Worm (Caenorhabditis elegans) whole organism, young adult: ENCODE data around the gene ttbk-5.

ENCODE experiments used
- B0019.2 ChIP-seq: fragments of 200-800 bp; sonication (Bioruptor generic); conservative IDR thresholded peaks from 2 replicates; pipeline ENCODE4 v1.3.6; 2022; ENCODE audit warnings: missing genetic modification reagents, missing genetic modification characterization, missing compliant biosample characterization
- C17E4.6 ChIP-seq: fragments of 200-800 bp; sonication (Bioruptor generic); IDR thresholded peaks from 2 replicates; pipeline ENCODE4 v1.3.6; 2022; ENCODE audit warnings: missing genetic modification reagents, missing genetic modification characterization, missing compliant biosample characterization
- F22D6.2 ChIP-seq: sonication (generic microtip); optimal IDR thresholded peaks from 2 replicates; lab custom pipeline; 2016; ENCODE audit warnings: mild to moderate bottlenecking, missing genetic modification characterization, missing compliant biosample characterization
- F23B12.7 ChIP-seq: sonication (generic microtip); optimal IDR thresholded peaks from 2 replicates; lab custom pipeline; 2017; ENCODE audit warnings: missing genetic modification characterization, mild to moderate bottlenecking, missing compliant biosample characterization, antibody characterized with exemption, moderate library complexity; ENCODE audit not compliant: insufficient read depth
- F49E8.2 ChIP-seq: sonication (generic microtip); optimal IDR thresholded peaks from 3 replicates; lab custom pipeline; 2017; ENCODE audit warnings: missing genetic modification characterization, mild to moderate bottlenecking, missing compliant biosample characterization, antibody characterized with exemption, moderate library complexity; ENCODE audit not compliant: insufficient read depth
- K11D2.4 ChIP-seq: fragments of 200-800 bp; sonication (Bioruptor generic); IDR thresholded peaks from 2 replicates; pipeline ENCODE4 v1.3.6; 2022; ENCODE audit warnings: missing genetic modification reagents, missing genetic modification characterization, missing compliant biosample characterization
- T26A5.8 ChIP-seq: sonication (generic microtip); optimal IDR thresholded peaks from 2 replicates; lab custom pipeline; 2016; ENCODE audit warnings: missing genetic modification characterization, missing compliant biosample characterization
- Y53F4B.3 ChIP-seq: fragments of 200-800 bp; sonication (Bioruptor generic); IDR thresholded peaks from 2 replicates; pipeline ENCODE4 v1.3.6; 2022; ENCODE audit warnings: missing genetic modification reagents, missing genetic modification characterization, missing compliant biosample characterization
- Y67H2A.10 ChIP-seq: fragments of 200-800 bp; sonication (Bioruptor generic); conservative IDR thresholded peaks from 2 replicates; pipeline ENCODE4 v1.3.6; 2022; ENCODE audit warnings: missing genetic modification reagents, missing genetic modification characterization, missing compliant biosample characterization
- Y79H2A.3 ChIP-seq: fragments of 200-800 bp; sonication (Bioruptor generic); conservative IDR thresholded peaks from 2 replicates; pipeline ENCODE4 v1.3.6; 2022; ENCODE audit warnings: missing genetic modification reagents, missing genetic modification characterization, missing compliant biosample characterization
- ama-1 ChIP-seq, 3 experiments: fragments of 150-350 bp in 1 of 3; sonication (generic microtip) in 2 of 3; optimal IDR thresholded peaks; 2 replicates each; lab custom pipeline; 2014 to 2018; ENCODE audit warnings: missing biosample characterization in 2 of 3, missing genetic modification characterization in 2 of 3, missing genetic modification reagents in 2 of 3
- attf-3 ChIP-seq: fragments of 200-800 bp; sonication (Bioruptor generic); conservative IDR thresholded peaks from 2 replicates; pipeline ENCODE4 v1.3.6; 2022; ENCODE audit warnings: missing genetic modification reagents, missing genetic modification characterization, missing compliant biosample characterization
- ceh-100 ChIP-seq: fragments of 200-800 bp; sonication (Bioruptor generic); IDR thresholded peaks from 2 replicates; pipeline ENCODE4 v1.3.6; 2022; ENCODE audit warnings: missing genetic modification reagents, missing genetic modification characterization, missing compliant biosample characterization
- ceh-27 ChIP-seq: fragments of 200-800 bp; sonication (Bioruptor generic); optimal IDR thresholded peaks from 2 replicates; lab custom pipeline; 2018; ENCODE audit warnings: mild to moderate bottlenecking, missing genetic modification characterization, moderate library complexity, missing compliant biosample characterization
- chd-7 ChIP-seq: sonication (generic microtip); optimal IDR thresholded peaks from 2 replicates; lab custom pipeline; 2016; ENCODE audit warnings: mild to moderate bottlenecking, missing genetic modification characterization, moderate library complexity, missing compliant biosample characterization
- dox-1 ChIP-seq: fragments of 200-800 bp; sonication (Bioruptor generic); IDR thresholded peaks from 2 replicates; pipeline ENCODE4 v1.3.6; 2022; ENCODE audit warnings: missing genetic modification reagents, missing genetic modification characterization, missing compliant biosample characterization
- dpff-1 ChIP-seq: sonication (generic microtip); optimal IDR thresholded peaks from 2 replicates; lab custom pipeline; 2017; ENCODE audit warnings: mild to moderate bottlenecking, missing genetic modification characterization, missing compliant biosample characterization
- egrh-3 ChIP-seq: fragments of 200-800 bp; sonication (Bioruptor generic); IDR thresholded peaks from 2 replicates; pipeline ENCODE4 v1.3.6; 2022; ENCODE audit warnings: missing genetic modification reagents, missing genetic modification characterization, missing compliant biosample characterization
- ets-4 ChIP-seq: fragments of 200-800 bp; sonication (Bioruptor generic); optimal IDR thresholded peaks from 2 replicates; lab custom pipeline; 2018; ENCODE audit warnings: mild to moderate bottlenecking, missing genetic modification characterization, missing compliant biosample characterization
- gei-17 ChIP-seq: fragments of 200-800 bp; sonication (Bioruptor generic); optimal IDR thresholded peaks from 2 replicates; lab custom pipeline; 2018; ENCODE audit warnings: mild to moderate bottlenecking, missing genetic modification characterization, missing compliant biosample characterization
- hmg-1.2 ChIP-seq: fragments of 200-800 bp; sonication (Bioruptor generic); IDR thresholded peaks from 2 replicates; pipeline ENCODE4 v1.3.6; 2022; ENCODE audit warnings: missing genetic modification reagents, missing genetic modification characterization, missing compliant biosample characterization
- hrde-1 ChIP-seq: sonication (generic microtip); optimal IDR thresholded peaks from 2 replicates; lab custom pipeline; 2016; ENCODE audit warnings: missing genetic modification characterization, mild to moderate bottlenecking, missing compliant biosample characterization, moderate library complexity, missing genotype, missing genetic modification reagents, borderline replicate concordance
- let-526 ChIP-seq: fragments of 200-800 bp; sonication (Bioruptor generic); IDR thresholded peaks from 2 replicates; pipeline ENCODE4 v1.3.6; 2022; ENCODE audit warnings: missing genetic modification reagents, missing genetic modification characterization, missing compliant biosample characterization
- lin-35 ChIP-seq, 3 experiments: fragments of 150-350 bp in 2 of 3; sonication (generic microtip) in 1 of 3; optimal IDR thresholded peaks; 2 replicates each; lab custom pipeline; 2014 to 2018; ENCODE audit warnings: missing biosample characterization in 3 of 3, missing genetic modification characterization in 3 of 3, missing genetic modification reagents in 3 of 3
- lin-54 ChIP-seq: fragments of 200-800 bp; sonication (Bioruptor generic); optimal IDR thresholded peaks from 2 replicates; lab custom pipeline; 2018; ENCODE audit warnings: mild to moderate bottlenecking, missing genetic modification characterization, missing compliant biosample characterization
- madf-8 ChIP-seq: fragments of 200-800 bp; sonication (Bioruptor generic); conservative IDR thresholded peaks from 2 replicates; pipeline ENCODE4 v1.3.6; 2022; ENCODE audit warnings: missing genetic modification reagents, missing genetic modification characterization, missing compliant biosample characterization
- mcd-1 ChIP-seq: fragments of 200-800 bp; sonication (Bioruptor generic); IDR thresholded peaks from 2 replicates; pipeline ENCODE4 v1.3.6; 2022; ENCODE audit warnings: missing genetic modification reagents, missing genetic modification characterization, missing compliant biosample characterization
- pbrm-1 ChIP-seq: fragments of 200-800 bp; sonication (Bioruptor generic); IDR thresholded peaks from 2 replicates; pipeline ENCODE4 v1.3.6; 2022; ENCODE audit warnings: missing genetic modification reagents, missing genetic modification characterization, missing compliant biosample characterization
- pha-4 ChIP-seq: fragments of 150-350 bp; sonication (generic microtip); optimal IDR thresholded peaks from 2 replicates; lab custom pipeline; 2014; ENCODE audit warnings: missing biosample characterization, missing genetic modification reagents, missing genetic modification characterization
- rcor-1 ChIP-seq: fragments of 200-800 bp; sonication (Bioruptor generic); IDR thresholded peaks from 2 replicates; pipeline ENCODE4 v1.3.6; 2022; ENCODE audit warnings: missing genetic modification reagents, missing genetic modification characterization, missing compliant biosample characterization
- rec-8 ChIP-seq, 2 experiments: sonication (generic microtip); optimal IDR thresholded peaks; 2 replicates each; lab custom pipeline; 2016; ENCODE audit warnings: mild to moderate bottlenecking in 2 of 2, missing genetic modification characterization in 2 of 2, missing genetic modification reagents in 2 of 2, missing genotype in 2 of 2, missing biosample characterization in 1 of 2, missing compliant biosample characterization in 1 of 2, moderate library complexity in 1 of 2
- snpc-1.1 ChIP-seq: sonication (generic microtip); optimal IDR thresholded peaks from 2 replicates; lab custom pipeline; 2017; ENCODE audit warnings: missing genetic modification characterization, mild to moderate bottlenecking, missing compliant biosample characterization, antibody characterized with exemption, moderate library complexity, missing genotype, missing genetic modification reagents; ENCODE audit not compliant: insufficient read depth
- snpc-3.4 ChIP-seq: sonication (generic microtip); optimal IDR thresholded peaks from 2 replicates; lab custom pipeline; 2017; ENCODE audit warnings: missing genetic modification characterization, mild to moderate bottlenecking, missing compliant biosample characterization, antibody characterized with exemption, moderate library complexity, missing genotype, missing genetic modification reagents
- somi-1 ChIP-seq: fragments of 200-800 bp; sonication (Bioruptor generic); optimal IDR thresholded peaks from 2 replicates; lab custom pipeline; 2018; ENCODE audit warnings: mild to moderate bottlenecking, missing genetic modification characterization, missing compliant biosample characterization
- tbp1 ChIP-seq: fragments of 200-800 bp; sonication (Bioruptor generic); optimal IDR thresholded peaks from 2 replicates; lab custom pipeline; 2018; ENCODE audit warnings: mild to moderate bottlenecking, missing genetic modification characterization, missing compliant biosample characterization
- tlf-1 ChIP-seq: fragments of 200-800 bp; sonication (Bioruptor generic); optimal IDR thresholded peaks from 2 replicates; lab custom pipeline; 2018; ENCODE audit warnings: mild to moderate bottlenecking, missing genetic modification characterization, missing compliant biosample characterization
- unc-130 ChIP-seq: sonication (generic microtip); optimal IDR thresholded peaks from 2 replicates; lab custom pipeline; 2016; ENCODE audit warnings: missing genetic modification reagents, missing genetic modification characterization, missing compliant biosample characterization

Gene ttbk-5

DNA sequence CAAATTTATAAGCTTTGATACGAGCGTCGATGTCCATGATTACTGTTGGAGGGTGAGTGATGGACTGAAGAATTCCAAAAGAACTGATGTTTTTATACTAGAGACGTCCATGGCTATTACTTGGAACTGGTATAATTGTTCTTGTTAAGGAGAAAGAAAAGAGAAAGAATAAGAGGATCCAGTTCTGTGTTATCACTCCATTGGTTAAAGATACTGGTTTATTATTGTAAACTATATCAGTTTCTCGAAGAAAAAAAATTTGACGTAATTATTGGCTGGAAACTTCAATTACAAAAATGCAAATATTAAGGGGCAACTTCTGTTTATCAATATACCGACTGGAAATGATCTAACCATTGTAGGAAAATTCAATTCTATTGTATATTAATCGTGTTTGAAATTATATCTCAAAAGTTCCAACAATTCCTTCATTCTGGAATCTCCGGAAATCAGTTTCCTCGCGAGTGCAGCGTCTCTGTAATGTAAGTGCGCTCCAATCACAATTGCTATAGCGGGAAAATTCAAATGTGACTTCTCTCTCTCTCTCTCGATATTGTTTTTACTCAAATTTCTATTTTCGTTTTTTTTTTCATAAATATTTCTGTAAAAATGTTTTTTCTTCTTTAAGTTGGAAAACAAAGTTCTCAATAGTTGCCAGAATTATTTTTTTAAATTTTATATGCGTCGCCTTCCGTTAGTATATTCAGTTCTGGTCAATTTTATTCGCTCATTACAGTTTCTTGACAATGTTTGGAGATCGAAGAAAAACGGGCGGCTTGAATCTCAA lies 4.9 kb upstream of the ttbk-5 start, which contains the start of the genes col-2 and ndc-80 (continued):
- TF ChIP-seq rcor-1 (0 out of 2 replicates have a peak, but pooled peaks have one; percentile 13), B0019.2 (no peak), hmg-1.2 (peak; percentile 38; the same call in 1 of the 2 replicates), attf-3 (GFP tag; lab: Robert Waterston, UW) (peak; percentile 62; the same call in 1 of the 2 replicates), tlf-1 (GFP tag; lab: Kevin White, UChicago) (no peak), let-526 (GFP tag; lab: Robert Waterston, UW) (no peak), pha-4 (tag; lab: Kevin White, UChicago) (peak; percentile 12), dox-1 (GFP tag; lab: Robert Waterston, UW) (peak; percentile 56), tbp1 (GFP tag; lab: Kevin White, UChicago) (peak; percentile 23), lin-35 (GFP tag; optimal IDR thresholded peaks at IDR 0.05; lab: Kevin White, UChicago) (peak in 1 of 3 experiments; percentile 7), unc-130 (peak; percentile 17), lin-54 (GFP tag; lab: Kevin White, UChicago) (peak; percentile 78), F49E8.2 (tag; lab: Kevin White, UChicago) (peak; percentile 37), ceh-100 (GFP tag; lab: Robert Waterston, UW) (peak; percentile 95), ama-1 (optimal IDR thresholded peaks at IDR 0.05; lab: Kevin White, UChicago) (no peak), ama-1 (GFP tag; optimal IDR thresholded peaks at IDR 0.05; lab: Kevin White, UChicago) (no peak), ceh-27 (GFP tag; lab: Kevin White, UChicago) (peak; percentile 44), pbrm-1 (no peak), hrde-1 (tag; lab: Kevin White, UChicago) (no peak), snpc-1.1 (tag; lab: Kevin White, UChicago) (no peak), dpff-1 (tag; lab: Kevin White, UChicago) (no peak), rec-8 (tag; optimal IDR thresholded peaks at IDR 0.05; lab: Kevin White, UChicago) (no peak), mcd-1 (peak; percentile 91), madf-8 (GFP tag; lab: Robert Waterston, UW) (peak; percentile 38), F23B12.7 (tag; lab: Kevin White, UChicago) (peak; percentile 91), snpc-3.4 (tag; lab: Kevin White, UChicago) (peak; percentile 55), gei-17 (GFP tag; lab: Kevin White, UChicago) (no peak)
- TF ChIP-seq, all 124 proteins: peak for 25

- TF ChIP-seq F22D6.2 (tag; lab: Kevin White, UChicago) (no peak), let-526 (GFP tag; lab: Robert Waterston, UW) (no peak), Y67H2A.10 (GFP tag; lab: Robert Waterston, UW) (no peak), T26A5.8 (tag; lab: Kevin White, UChicago) (no peak), ceh-27 (GFP tag; lab: Kevin White, UChicago) (no peak), egrh-3 (GFP tag; lab: Robert Waterston, UW) (no peak), Y53F4B.3 (GFP tag; lab: Robert Waterston, UW) (no peak), Y79H2A.3 (GFP tag; lab: Robert Waterston, UW) (no peak), K11D2.4 (GFP tag; lab: Robert Waterston, UW) (no peak), chd-7 (tag; lab: Kevin White, UChicago) (no peak), ets-4 (no peak), somi-1 (no peak), C17E4.6 (GFP tag; lab: Robert Waterston, UW) (no peak)
These were observed 681 bp upstream of the ttbk-5 start, which contains the start of gene ttr-39 for ce11 chrIV:10089777-10090176. Gene ttr-39 (minus strand): TSS chrIV:10089877.
